Worm (Caenorhabditis elegans) whole organism, L4 larva: ENCODE results near the gene ZK185.4.

ENCODE experiments used
- D1046.2 ChIP-seq: fragments of 200-800 bp; sonication (Bioruptor generic); IDR thresholded peaks from 2 replicates; pipeline ENCODE4 v1.3.6; 2022; ENCODE audit warnings: missing genetic modification characterization, missing compliant biosample characterization
- T20F7.1 ChIP-seq: fragments of 200-800 bp; sonication (Bioruptor generic); optimal IDR thresholded peaks from 2 replicates; lab custom pipeline; 2018; ENCODE audit warnings: mild to moderate bottlenecking, missing genetic modification characterization, missing compliant biosample characterization
- T26A8.4 ChIP-seq: fragments of 200-800 bp; sonication (Bioruptor generic); IDR thresholded peaks from 2 replicates; pipeline ENCODE4 v1.3.6; 2022; ENCODE audit warnings: missing genetic modification characterization, missing compliant biosample characterization
- Y48G9A.11 ChIP-seq: fragments of 200-800 bp; sonication (Bioruptor generic); IDR thresholded peaks from 2 replicates; pipeline ENCODE4 v1.3.6; 2022; ENCODE audit warnings: missing genetic modification reagents, missing genetic modification characterization, missing compliant biosample characterization
- Y75B8A.6 ChIP-seq: fragments of 200-800 bp; sonication (Bioruptor generic); IDR thresholded peaks from 2 replicates; pipeline ENCODE4 v1.3.6; 2022; ENCODE audit warnings: missing genetic modification reagents, missing genetic modification characterization, missing compliant biosample characterization
- aly-2 ChIP-seq: sonication (generic microtip); optimal IDR thresholded peaks from 2 replicates; lab custom pipeline; 2018; ENCODE audit warnings: missing biosample characterization, missing genetic modification characterization
- ama-1 ChIP-seq: fragments of 150-350 bp; optimal IDR thresholded peaks from 2 replicates; lab custom pipeline; 2014; ENCODE audit warnings: inconsistent platforms, mixed read lengths
- arid-1 ChIP-seq: fragments of 200-800 bp; sonication (Bioruptor generic); conservative IDR thresholded peaks from 2 replicates; pipeline ENCODE4 v1.3.6; 2022; ENCODE audit warnings: missing genetic modification reagents, missing genetic modification characterization, missing compliant biosample characterization
- ceh-62 ChIP-seq: sonication (generic microtip); optimal IDR thresholded peaks from 2 replicates; lab custom pipeline; 2017; ENCODE audit warnings: missing biosample characterization, missing genetic modification characterization
- ceh-82 ChIP-seq: sonication (generic microtip); optimal IDR thresholded peaks from 2 replicates; lab custom pipeline; 2017; ENCODE audit warnings: missing biosample characterization, missing genetic modification characterization
- ctbp-1 ChIP-seq: fragments of 200-800 bp; sonication (Bioruptor generic); IDR thresholded peaks from 2 replicates; pipeline ENCODE4 v1.3.6; 2022; ENCODE audit warnings: missing genetic modification reagents, missing genetic modification characterization, missing compliant biosample characterization
- daf-16 ChIP-seq, 3 experiments: sonication (generic microtip); optimal IDR thresholded peaks; 2 replicates each; lab custom pipeline; 2016 to 2017; ENCODE audit warnings: missing genetic modification characterization in 3 of 3, missing genetic modification reagents in 3 of 3, mild to moderate bottlenecking in 2 of 3, missing compliant biosample characterization in 2 of 3, missing biosample characterization in 1 of 3, moderate library complexity in 1 of 3
- daf-8 ChIP-seq: fragments of 200-800 bp; sonication (Bioruptor generic); IDR thresholded peaks from 2 replicates; pipeline ENCODE4 v1.3.6; 2022; ENCODE audit warnings: missing genetic modification characterization, missing compliant biosample characterization
- dmd-6 ChIP-seq: fragments of 200-800 bp; sonication (Bioruptor generic); IDR thresholded peaks from 2 replicates; pipeline ENCODE4 v1.3.6; 2022; ENCODE audit warnings: missing genetic modification reagents, missing genetic modification characterization, missing compliant biosample characterization
- dmd-9 ChIP-seq: fragments of 200-800 bp; sonication (Bioruptor generic); IDR thresholded peaks from 2 replicates; pipeline ENCODE4 v1.3.6; 2022; ENCODE audit warnings: missing genetic modification reagents, missing genetic modification characterization, missing compliant biosample characterization
- duxl-1 ChIP-seq: sonication (generic microtip); optimal IDR thresholded peaks from 2 replicates; lab custom pipeline; 2016; ENCODE audit warnings: mild to moderate bottlenecking, missing genetic modification characterization, moderate library complexity, missing compliant biosample characterization; ENCODE audit not compliant: poor library complexity
- dve-1 ChIP-seq: sonication (generic microtip); optimal IDR thresholded peaks from 2 replicates; lab custom pipeline; 2017; ENCODE audit warnings: antibody characterized with exemption, mild to moderate bottlenecking, missing genetic modification characterization, missing compliant biosample characterization; ENCODE audit not compliant: insufficient read depth
- egl-43 ChIP-seq: fragments of 200-800 bp; sonication (Bioruptor generic); IDR thresholded peaks from 2 replicates; pipeline ENCODE4 v1.3.6; 2022; ENCODE audit warnings: missing genetic modification reagents, missing genetic modification characterization, missing compliant biosample characterization
- fos-1 ChIP-seq: fragments of 150-350 bp; optimal IDR thresholded peaks from 2 replicates; lab custom pipeline; 2014; ENCODE audit warnings: missing biosample characterization, missing genetic modification characterization
- hif-1 ChIP-seq, 2 experiments: sonication (generic microtip); optimal IDR thresholded peaks; 2 replicates each; lab custom pipeline; 2016 to 2017; ENCODE audit warnings: missing compliant biosample characterization in 2 of 2, missing genetic modification characterization in 2 of 2, missing genetic modification reagents in 2 of 2, missing genotype in 2 of 2, mild to moderate bottlenecking in 1 of 2
- hlh-30 ChIP-seq: sonication (generic microtip); optimal IDR thresholded peaks from 2 replicates; lab custom pipeline; 2017; ENCODE audit warnings: antibody characterized with exemption, mild to moderate bottlenecking, missing genetic modification characterization, missing compliant biosample characterization; ENCODE audit not compliant: insufficient read depth
- hmg-1.1 ChIP-seq: fragments of 200-800 bp; sonication (Bioruptor generic); IDR thresholded peaks from 2 replicates; pipeline ENCODE4 v1.3.6; 2022; ENCODE audit warnings: missing genetic modification reagents, missing genetic modification characterization, missing compliant biosample characterization
- jun-1 ChIP-seq: fragments of 150-350 bp; optimal IDR thresholded peaks from 2 replicates; lab custom pipeline; 2014; ENCODE audit warnings: missing biosample characterization, missing genetic modification reagents, missing genetic modification characterization
- lin-39 ChIP-seq: fragments of 150-350 bp; optimal IDR thresholded peaks from 2 replicates; lab custom pipeline; 2014; ENCODE audit warnings: missing biosample characterization, missing genetic modification reagents, missing genetic modification characterization
- madf-5 ChIP-seq, 2 experiments: fragments of 200-800 bp; sonication (Bioruptor generic); IDR thresholded peaks; 2 replicates each; pipeline ENCODE4 v1.3.6; 2022; ENCODE audit warnings: missing compliant biosample characterization in 2 of 2, missing genetic modification characterization in 2 of 2
- madf-9 ChIP-seq: fragments of 200-800 bp; sonication (Bioruptor generic); conservative IDR thresholded peaks from 2 replicates; pipeline ENCODE4 v1.3.6; 2022; ENCODE audit warnings: missing genetic modification reagents, missing genetic modification characterization, missing compliant biosample characterization
- mdl-1 ChIP-seq, 2 experiments: fragments of 150-350 bp in 1 of 2; sonication (generic microtip) in 1 of 2; optimal IDR thresholded peaks; 2 replicates each; lab custom pipeline; 2014 to 2017; ENCODE audit warnings: missing biosample characterization in 2 of 2, missing genetic modification characterization in 2 of 2
- mep-1 ChIP-seq: fragments of 150-350 bp; sonication (generic microtip); optimal IDR thresholded peaks from 3 replicates; lab custom pipeline; 2014; ENCODE audit warnings: missing biosample characterization, missing genetic modification characterization
- mxl-3 ChIP-seq: fragments of 200-800 bp; sonication (Bioruptor generic); optimal IDR thresholded peaks from 2 replicates; lab custom pipeline; 2018; ENCODE audit warnings: mild to moderate bottlenecking, missing genetic modification characterization, missing compliant biosample characterization
- nhr-102 ChIP-seq: sonication (generic microtip); optimal IDR thresholded peaks from 2 replicates; lab custom pipeline; 2016; ENCODE audit warnings: mild to moderate bottlenecking, missing genetic modification characterization, moderate library complexity, missing compliant biosample characterization
- nhr-25 ChIP-seq: sonication (generic microtip); optimal IDR thresholded peaks from 2 replicates; lab custom pipeline; 2017; ENCODE audit warnings: missing genetic modification characterization, mild to moderate bottlenecking, missing compliant biosample characterization, antibody characterized with exemption, moderate library complexity, borderline replicate concordance; ENCODE audit not compliant: insufficient read depth
- nhr-28 ChIP-seq: fragments of 150-350 bp; optimal IDR thresholded peaks from 2 replicates; lab custom pipeline; 2014; ENCODE audit warnings: missing biosample characterization, missing genetic modification characterization
- nhr-42 ChIP-seq: fragments of 200-800 bp; sonication (Bioruptor generic); IDR thresholded peaks from 2 replicates; pipeline ENCODE4 v1.3.6; 2022; ENCODE audit warnings: missing genetic modification characterization, missing compliant biosample characterization
- nhr-48 ChIP-seq: sonication (generic microtip); optimal IDR thresholded peaks from 2 replicates; lab custom pipeline; 2016; ENCODE audit warnings: mild to moderate bottlenecking, missing genetic modification characterization, missing compliant biosample characterization
- nhr-77 ChIP-seq: fragments of 150-350 bp; optimal IDR thresholded peaks from 2 replicates; lab custom pipeline; 2014; ENCODE audit warnings: missing biosample characterization, missing genetic modification characterization
- pha-4 ChIP-seq, 2 experiments: fragments of 150-350 bp in 1 of 2; fragments of 200-800 bp in 1 of 2; sonication (Bioruptor generic) in 1 of 2; IDR thresholded peaks in 1 of 2; optimal IDR thresholded peaks in 1 of 2; 2 replicates each; pipeline versions ENCODE4 v1.3.6 to Lab custom; 2014 to 2022; ENCODE audit warnings: missing genetic modification characterization in 2 of 2, missing genetic modification reagents in 2 of 2, missing biosample characterization in 1 of 2, missing compliant biosample characterization in 1 of 2
- pqm-1 ChIP-seq: sonication (generic microtip); optimal IDR thresholded peaks from 2 replicates; lab custom pipeline; 2017; ENCODE audit warnings: missing biosample characterization, missing genetic modification characterization
- saeg-2 ChIP-seq: fragments of 200-800 bp; sonication (Bioruptor generic); IDR thresholded peaks from 2 replicates; pipeline ENCODE4 v1.3.6; 2022; ENCODE audit warnings: missing genetic modification reagents, missing genetic modification characterization, missing compliant biosample characterization
- set-16 ChIP-seq: fragments of 200-800 bp; sonication (Bioruptor generic); IDR thresholded peaks from 2 replicates; pipeline ENCODE4 v1.3.6; 2022; ENCODE audit warnings: missing genetic modification reagents, missing genetic modification characterization, missing compliant biosample characterization
- skn-1 ChIP-seq: fragments of 150-350 bp; optimal IDR thresholded peaks from 2 replicates; lab custom pipeline; 2014; ENCODE audit warnings: missing biosample characterization, missing genetic modification characterization
- unc-62 ChIP-seq, 3 experiments: fragments of 150-350 bp in 1 of 3; sonication (generic microtip); optimal IDR thresholded peaks in 2 of 3; peaks in 1 of 3; 1 replicate in 1 of 3; 2 replicates in 2 of 3; lab custom pipeline; 2014 to 2017; ENCODE audit warnings: missing biosample characterization in 3 of 3, missing genetic modification characterization in 3 of 3, missing genetic modification reagents in 3 of 3, missing genotype in 1 of 3
- zfp-2 ChIP-seq: sonication (generic microtip); optimal IDR thresholded peaks from 2 replicates; lab custom pipeline; 2016; ENCODE audit warnings: mild to moderate bottlenecking, missing genetic modification characterization, missing compliant biosample characterization
- zfp-3 ChIP-seq: fragments of 200-800 bp; sonication (Bioruptor generic); conservative IDR thresholded peaks from 2 replicates; pipeline ENCODE4 v1.3.6; 2022; ENCODE audit warnings: missing genetic modification reagents, missing genetic modification characterization, missing compliant biosample characterization
- zip-2 ChIP-seq: fragments of 150-350 bp; optimal IDR thresholded peaks from 2 replicates; lab custom pipeline; 2014; ENCODE audit warnings: missing biosample characterization, missing genetic modification characterization
- ztf-7 ChIP-seq: fragments of 150-350 bp; optimal IDR thresholded peaks from 2 replicates; lab custom pipeline; 2014; ENCODE audit warnings: missing biosample characterization, missing genetic modification characterization

ZK185.4 gene

ce11 chrIV:4517066-4517465 lies 15.9 kb downstream of the ZK185.4 start, which contains the start of gene ZK180.5:
Gene ZK180.5 (minus strand): TSS chrIV:4517166.
- TF ChIP-seq ztf-7 (tag; lab: Kevin White, UChicago): no peak
- no peak for TF ChIP-seq fos-1 (tag; lab: Kevin White, UChicago)
- no peak for TF ChIP-seq T20F7.1 (GFP tag; lab: Kevin White, UChicago)
- no peak for TF ChIP-seq nhr-25
- no peak for TF ChIP-seq ceh-62
- TF ChIP-seq zfp-3 (GFP tag; lab: Robert Waterston, UW): no peak
- TF ChIP-seq T26A8.4 (GFP tag; lab: Robert Waterston, UW): no peak
- no peak for TF ChIP-seq mxl-3 (GFP tag; lab: Kevin White, UChicago)
- no peak for TF ChIP-seq D1046.2
- TF ChIP-seq pha-4 (GFP tag; IDR thresholded peaks at IDR 0.05; lab: Robert Waterston, UW): no peak
- no peak for TF ChIP-seq pha-4 (tag; optimal IDR thresholded peaks at IDR 0.05; lab: Kevin White, UChicago)
- no peak for TF ChIP-seq lin-39
- no peak for TF ChIP-seq skn-1 (tag; lab: Kevin White, UChicago)
- no peak for TF ChIP-seq Y75B8A.6 (GFP tag; lab: Robert Waterston, UW)
- TF ChIP-seq, all 104 proteins: peak for 0

- TF ChIP-seq ama-1 (lab: Kevin White, UChicago): no peak
- TF ChIP-seq set-16 (GFP tag; lab: Robert Waterston, UW): peak; percentile 87
- TF ChIP-seq hlh-30 (tag; lab: Kevin White, UChicago): no peak
- TF ChIP-seq unc-62 (GFP tag; optimal IDR thresholded peaks at IDR 0.05 in 1 of 2; lab: Kevin White, UChicago): peak in 1 of 2 experiments; percentile 42
- no peak for TF ChIP-seq unc-62 (tag; optimal IDR thresholded peaks at IDR 0.05; lab: Kevin White, UChicago)
These were observed 16.4 kb downstream of the ZK185.4 start for ce11 chrIV:4516478-4516877.

ce11 chrIV:4513269-4513819 lies 19.6 kb downstream of the ZK185.4 start, which contains the start of gene sar-1:
Gene sar-1 (minus strand): TSS chrIV:4513319.
- TF ChIP-seq duxl-1 (tag; lab: Kevin White, UChicago): peak; percentile 71
- TF ChIP-seq pqm-1: peak; percentile 34
- 0 out of 2 replicates have a peak, but pooled peaks have one; percentile 12 for TF ChIP-seq saeg-2 (GFP tag; lab: Robert Waterston, UW)
- peak in 1 of 2 experiments; percentile 58 for TF ChIP-seq hif-1 (tag; optimal IDR thresholded peaks at IDR 0.05; lab: Kevin White, UChicago)
- no peak for TF ChIP-seq dmd-9 (GFP tag; lab: Robert Waterston, UW)
- peak in 1 of 2 experiments; percentile 49 for TF ChIP-seq daf-16 (GFP tag; optimal IDR thresholded peaks at IDR 0.05; lab: Kevin White, UChicago)
- no peak for TF ChIP-seq daf-16 (tag; optimal IDR thresholded peaks at IDR 0.05; lab: Kevin White, UChicago)
- TF ChIP-seq ztf-7 (tag; lab: Kevin White, UChicago): peak; percentile 66
- TF ChIP-seq arid-1 (GFP tag; lab: Robert Waterston, UW): peak; percentile 52; the same call in 1 of the 2 replicates
- TF ChIP-seq nhr-28: peak; percentile 86
- TF ChIP-seq jun-1 (tag; lab: Kevin White, UChicago): peak; percentile 46
- peak; percentile 78 for TF ChIP-seq egl-43 (GFP tag; lab: Robert Waterston, UW)
- peak; percentile 45; the same call in 1 of the 2 replicates for TF ChIP-seq ctbp-1 (GFP tag; lab: Robert Waterston, UW)
- peak; percentile 14 for TF ChIP-seq zip-2 (tag; lab: Kevin White, UChicago)
- peak; percentile 75 for TF ChIP-seq nhr-77 (tag; lab: Kevin White, UChicago)
- TF ChIP-seq Y48G9A.11 (GFP tag; lab: Robert Waterston, UW): no peak
- no peak for TF ChIP-seq aly-2 (tag; lab: Kevin White, UChicago)
- 0 out of 2 replicates have a peak, but pooled peaks have one; percentile 59 for TF ChIP-seq nhr-42 (GFP tag; lab: Robert Waterston, UW)
- TF ChIP-seq nhr-102 (tag; lab: Kevin White, UChicago): peak; percentile 85
- peak; percentile 83 for TF ChIP-seq mep-1 (tag; lab: Kevin White, UChicago)
- peak; percentile 73 for TF ChIP-seq dmd-6
- TF ChIP-seq madf-9 (GFP tag; lab: Robert Waterston, UW): no peak
- TF ChIP-seq daf-8 (GFP tag; lab: Robert Waterston, UW): no peak
- no peak for TF ChIP-seq madf-5 (GFP tag; IDR thresholded peaks at IDR 0.05; lab: Robert Waterston, UW)
- TF ChIP-seq ceh-82 (tag; lab: Kevin White, UChicago): no peak
- TF ChIP-seq hmg-1.1 (GFP tag; lab: Robert Waterston, UW): peak; percentile 78
- no peak for TF ChIP-seq D1046.2
- peak; percentile 60 to 83 for TF ChIP-seq mdl-1 (tag; optimal IDR thresholded peaks at IDR 0.05; lab: Kevin White, UChicago)
- peak; percentile 76 for TF ChIP-seq nhr-48 (tag; lab: Kevin White, UChicago)
- TF ChIP-seq zfp-2: peak; percentile 4
- no peak for TF ChIP-seq dve-1 (tag; lab: Kevin White, UChicago)
